Worm (Caenorhabditis elegans) whole organism, L1 larva: Measurements from ENCODE around the gene tir-1.

Experiments used
- C04F5.9 ChIP-seq: sonication (generic microtip); optimal IDR thresholded peaks from 2 replicates; lab custom pipeline; 2016; ENCODE audit warnings: missing genetic modification characterization, missing compliant biosample characterization
- C16A3.4 ChIP-seq: fragments of 150-350 bp; optimal IDR thresholded peaks from 2 replicates; lab custom pipeline; 2014; ENCODE audit warnings: missing biosample characterization, missing genetic modification characterization
- F16B12.6 ChIP-seq: fragments of 150-350 bp; optimal IDR thresholded peaks from 2 replicates; lab custom pipeline; 2014; ENCODE audit warnings: missing biosample characterization, missing genetic modification characterization
- Y116A8C.19 ChIP-seq: sonication (generic microtip); optimal IDR thresholded peaks from 2 replicates; lab custom pipeline; 2016; ENCODE audit warnings: missing compliant biosample characterization, missing genetic modification characterization, borderline replicate concordance
- alr-1 ChIP-seq: fragments of 200-800 bp; sonication (Bioruptor generic); optimal IDR thresholded peaks from 2 replicates; lab custom pipeline; 2018; ENCODE audit warnings: borderline replicate concordance, mild to moderate bottlenecking, missing genetic modification characterization, missing compliant biosample characterization
- ama-1 ChIP-seq: fragments of 150-350 bp; optimal IDR thresholded peaks from 2 replicates; lab custom pipeline; 2014
- blmp-1 ChIP-seq: fragments of 150-350 bp; optimal IDR thresholded peaks from 2 replicates; lab custom pipeline; 2014; ENCODE audit warnings: missing biosample characterization, missing genetic modification characterization
- ceh-8 ChIP-seq: fragments of 200-800 bp; sonication (Bioruptor generic); optimal IDR thresholded peaks from 2 replicates; lab custom pipeline; 2018; ENCODE audit warnings: mild to moderate bottlenecking, missing genetic modification characterization, moderate library complexity, missing compliant biosample characterization
- ceh-88 ChIP-seq: fragments of 200-800 bp; sonication (Bioruptor generic); IDR thresholded peaks from 2 replicates; pipeline ENCODE4 v1.3.6; 2022; ENCODE audit warnings: missing genetic modification characterization, missing compliant biosample characterization
- ceh-90 ChIP-seq: sonication (generic microtip); optimal IDR thresholded peaks from 2 replicates; lab custom pipeline; 2016; ENCODE audit warnings: missing genetic modification characterization, missing compliant biosample characterization
- ces-1 ChIP-seq: fragments of 150-350 bp; optimal IDR thresholded peaks from 2 replicates; lab custom pipeline; 2014; ENCODE audit warnings: missing biosample characterization, missing genetic modification reagents, missing genetic modification characterization
- dpl-1 ChIP-seq, 3 experiments: fragments of 150-350 bp in 2 of 3; sonication (generic microtip) in 1 of 3; optimal IDR thresholded peaks; 2 replicates each; lab custom pipeline; 2014 to 2017; ENCODE audit warnings: missing biosample characterization in 3 of 3, missing genetic modification characterization in 3 of 3, missing genetic modification reagents in 3 of 3
- dsc-1 ChIP-seq: sonication (generic microtip); optimal IDR thresholded peaks from 2 replicates; lab custom pipeline; 2016; ENCODE audit warnings: mild to moderate bottlenecking, missing genetic modification characterization, missing compliant biosample characterization
- efl-1 ChIP-seq, 4 experiments: fragments of 150-350 bp; optimal IDR thresholded peaks in 3 of 4; peaks in 1 of 4; 1 replicate in 1 of 4; 2 replicates in 3 of 4; lab custom pipeline; 2014; ENCODE audit warnings: missing biosample characterization in 2 of 4, missing genetic modification characterization in 2 of 4, missing genetic modification reagents in 2 of 4
- egl-13 ChIP-seq: sonication (generic microtip); optimal IDR thresholded peaks from 2 replicates; lab custom pipeline; 2016; ENCODE audit warnings: missing genotype, missing genetic modification reagents, missing genetic modification characterization, missing compliant biosample characterization
- egl-27 ChIP-seq, 2 experiments: fragments of 150-350 bp in 1 of 2; sonication (generic microtip); optimal IDR thresholded peaks; 3 replicates each; lab custom pipeline; 2017 to 2018; ENCODE audit warnings: missing biosample characterization in 2 of 2, missing genetic modification characterization in 2 of 2, missing genetic modification reagents in 2 of 2
- elt-2 ChIP-seq: sonication (generic microtip); optimal IDR thresholded peaks from 2 replicates; lab custom pipeline; 2016; ENCODE audit warnings: missing genetic modification characterization, mild to moderate bottlenecking, inconsistent platforms, missing compliant biosample characterization, missing genetic modification reagents
- elt-3 ChIP-seq, 6 experiments: fragments of 150-350 bp in 1 of 6; sonication (generic microtip); optimal IDR thresholded peaks; 2 replicates each; lab custom pipeline; 2017 to 2018; ENCODE audit warnings: missing biosample characterization in 6 of 6, missing genetic modification characterization in 6 of 6, inconsistent platforms in 1 of 6
- fkh-10 ChIP-seq: sonication (generic microtip); optimal IDR thresholded peaks from 2 replicates; lab custom pipeline; 2017; ENCODE audit warnings: missing biosample characterization, missing genetic modification reagents, missing genetic modification characterization
- fkh-8 ChIP-seq: sonication (generic microtip); optimal IDR thresholded peaks from 2 replicates; lab custom pipeline; 2016; ENCODE audit warnings: mild to moderate bottlenecking, missing genetic modification characterization, missing compliant biosample characterization
- hlh-17 ChIP-seq: fragments of 200-800 bp; sonication (Bioruptor generic); optimal IDR thresholded peaks from 2 replicates; lab custom pipeline; 2018; ENCODE audit warnings: missing genetic modification characterization, mild to moderate bottlenecking, missing compliant biosample characterization, moderate library complexity, borderline replicate concordance
- hlh-4 ChIP-seq: sonication (generic microtip); optimal IDR thresholded peaks from 2 replicates; lab custom pipeline; 2016; ENCODE audit warnings: mild to moderate bottlenecking, missing genetic modification characterization, missing compliant biosample characterization
- jun-1 ChIP-seq: fragments of 150-350 bp; optimal IDR thresholded peaks from 2 replicates; lab custom pipeline; 2014; ENCODE audit warnings: missing biosample characterization, missing genetic modification reagents, missing genetic modification characterization
- lin-35 ChIP-seq, 2 experiments: fragments of 150-350 bp; optimal IDR thresholded peaks; 2 replicates each; lab custom pipeline; 2014; ENCODE audit warnings: missing biosample characterization in 2 of 2, missing genetic modification characterization in 2 of 2, missing genetic modification reagents in 2 of 2
- mab-9 ChIP-seq: fragments of 200-800 bp; sonication (Bioruptor generic); IDR thresholded peaks from 2 replicates; pipeline ENCODE4 v1.3.6; 2022; ENCODE audit warnings: missing genetic modification reagents, missing genetic modification characterization, missing compliant biosample characterization
- nhr-12 ChIP-seq: sonication (generic microtip); optimal IDR thresholded peaks from 2 replicates; lab custom pipeline; 2017; ENCODE audit warnings: missing biosample characterization, missing genetic modification characterization
- nhr-19 ChIP-seq: fragments of 200-800 bp; sonication (Bioruptor generic); conservative IDR thresholded peaks from 2 replicates; pipeline ENCODE4 v1.3.6; 2022; ENCODE audit warnings: missing genetic modification characterization, missing compliant biosample characterization
- nhr-20 ChIP-seq: sonication (generic microtip); optimal IDR thresholded peaks from 2 replicates; lab custom pipeline; 2016; ENCODE audit warnings: mild to moderate bottlenecking, missing genetic modification characterization, missing compliant biosample characterization
- nhr-28 ChIP-seq: fragments of 150-350 bp; optimal IDR thresholded peaks from 2 replicates; lab custom pipeline; 2014; ENCODE audit warnings: missing biosample characterization, missing genetic modification characterization
- nhr-71 ChIP-seq: sonication (generic microtip); optimal IDR thresholded peaks from 2 replicates; lab custom pipeline; 2016; ENCODE audit warnings: mild to moderate bottlenecking, missing genetic modification characterization, moderate library complexity, missing compliant biosample characterization
- nhr-77 ChIP-seq: fragments of 150-350 bp; optimal IDR thresholded peaks from 2 replicates; lab custom pipeline; 2014; ENCODE audit warnings: missing biosample characterization, missing genetic modification characterization
- nhr-84 ChIP-seq: sonication (generic microtip); optimal IDR thresholded peaks from 2 replicates; lab custom pipeline; 2017; ENCODE audit warnings: missing biosample characterization, missing genetic modification characterization
- nhr-90 ChIP-seq: sonication (generic microtip); optimal IDR thresholded peaks from 2 replicates; lab custom pipeline; 2016; ENCODE audit warnings: mild to moderate bottlenecking, missing genetic modification characterization, missing compliant biosample characterization; ENCODE audit not compliant: poor library complexity
- pag-3 ChIP-seq: sonication (generic microtip); optimal IDR thresholded peaks from 2 replicates; lab custom pipeline; 2017; ENCODE audit warnings: missing genetic modification characterization, mild to moderate bottlenecking, missing compliant biosample characterization, antibody characterized with exemption, borderline replicate concordance; ENCODE audit not compliant: insufficient read depth
- pqm-1 ChIP-seq: sonication (generic microtip); optimal IDR thresholded peaks from 3 replicates; lab custom pipeline; 2017; ENCODE audit warnings: missing biosample characterization, missing genetic modification characterization
- snpc-4 ChIP-seq: fragments of 150-350 bp; optimal IDR thresholded peaks from 2 replicates; lab custom pipeline; 2014; ENCODE audit warnings: missing biosample characterization, missing genetic modification characterization
- snu-23 ChIP-seq: sonication (generic microtip); optimal IDR thresholded peaks from 2 replicates; lab custom pipeline; 2016; ENCODE audit warnings: missing genetic modification characterization, missing compliant biosample characterization
- sox-4 ChIP-seq: sonication (generic microtip); optimal IDR thresholded peaks from 2 replicates; lab custom pipeline; 2016; ENCODE audit warnings: missing genetic modification characterization, missing compliant biosample characterization
- sptf-1 ChIP-seq: fragments of 150-350 bp; optimal IDR thresholded peaks from 2 replicates; lab custom pipeline; 2014; ENCODE audit warnings: missing biosample characterization, missing genetic modification characterization
- sup-37 ChIP-seq: fragments of 200-800 bp; sonication (Bioruptor generic); optimal IDR thresholded peaks from 2 replicates; lab custom pipeline; 2018; ENCODE audit warnings: mild to moderate bottlenecking, missing genetic modification characterization, missing compliant biosample characterization
- swsn-7 ChIP-seq: sonication (generic microtip); optimal IDR thresholded peaks from 2 replicates; lab custom pipeline; 2016; ENCODE audit warnings: missing genetic modification characterization, missing compliant biosample characterization
- tbx-2 ChIP-seq: sonication (generic microtip); optimal IDR thresholded peaks from 2 replicates; lab custom pipeline; 2016; ENCODE audit warnings: missing genetic modification characterization, missing compliant biosample characterization
- tlp-1 ChIP-seq: fragments of 150-350 bp; optimal IDR thresholded peaks from 2 replicates; lab custom pipeline; 2014; ENCODE audit warnings: missing biosample characterization, missing genetic modification characterization
- unc-130 ChIP-seq: fragments of 150-350 bp; optimal IDR thresholded peaks from 2 replicates; lab custom pipeline; 2017; ENCODE audit warnings: missing biosample characterization, missing genetic modification characterization, inconsistent platforms
- unc-30 ChIP-seq: sonication (generic microtip); optimal IDR thresholded peaks from 2 replicates; lab custom pipeline; 2017; ENCODE audit warnings: missing biosample characterization, missing genetic modification characterization
- unc-86 ChIP-seq: sonication (generic microtip); optimal IDR thresholded peaks from 2 replicates; lab custom pipeline; 2016; ENCODE audit warnings: missing genetic modification characterization, missing compliant biosample characterization
- xbp-1 ChIP-seq: sonication (generic microtip); optimal IDR thresholded peaks from 2 replicates; lab custom pipeline; 2016; ENCODE audit warnings: missing genetic modification characterization, missing compliant biosample characterization
- zag-1 ChIP-seq: fragments of 150-350 bp; optimal IDR thresholded peaks from 2 replicates; lab custom pipeline; 2014; ENCODE audit warnings: missing biosample characterization, missing genetic modification characterization
- zip-4 ChIP-seq: fragments of 200-800 bp; sonication (Bioruptor generic); optimal IDR thresholded peaks from 2 replicates; lab custom pipeline; 2018; ENCODE audit warnings: mild to moderate bottlenecking, missing genetic modification characterization, moderate library complexity, missing compliant biosample characterization
- ztf-11 ChIP-seq, 2 experiments: sonication (generic microtip); optimal IDR thresholded peaks; 2 replicates each; lab custom pipeline; 2016 to 2017; ENCODE audit warnings: missing genetic modification characterization in 2 of 2, missing biosample characterization in 1 of 2, missing compliant biosample characterization in 1 of 2

Gene tir-1

DNA sequence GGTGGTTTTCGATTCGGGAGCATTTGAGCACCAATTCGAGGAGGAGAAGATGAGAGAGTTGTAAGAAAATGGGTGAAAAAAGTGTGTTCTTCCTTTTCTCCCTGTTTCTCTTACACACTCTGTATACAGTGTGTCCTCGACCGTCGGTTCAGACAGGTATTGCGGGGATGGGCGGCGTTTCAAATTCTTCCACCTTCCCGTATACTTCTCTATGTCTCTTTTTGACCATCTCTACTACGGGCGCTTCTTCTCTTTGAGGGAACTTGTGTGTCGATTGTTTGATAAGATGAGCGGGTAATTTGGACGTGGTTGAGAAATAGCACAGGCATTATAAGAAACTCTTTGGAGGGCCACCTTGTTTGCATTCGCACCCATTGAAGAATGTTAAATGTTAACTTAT is 13.9 kb downstream of the tir-1 start (continued):
- TF ChIP-seq swsn-7 (no peak), nhr-84 (tag; lab: Kevin White, UChicago) (no peak), egl-27 (tag; optimal IDR thresholded peaks at IDR 0.05; lab: Kevin White, UChicago) (no peak), sptf-1 (no peak), nhr-90 (tag; lab: Kevin White, UChicago) (no peak), C16A3.4 (tag; lab: Kevin White, UChicago) (no peak), nhr-19 (no peak), nhr-28 (tag; lab: Kevin White, UChicago) (no peak), blmp-1 (peak; percentile 37), fkh-8 (tag; lab: Kevin White, UChicago) (no peak), pqm-1 (tag; lab: Kevin White, UChicago) (peak; percentile 59), C04F5.9 (tag; lab: Kevin White, UChicago) (no peak), snpc-4 (tag; lab: Kevin White, UChicago) (no peak), nhr-71 (tag; lab: Kevin White, UChicago) (no peak), unc-86 (tag; lab: Kevin White, UChicago) (no peak), lin-35 (GFP tag; optimal IDR thresholded peaks at IDR 0.05; lab: Kevin White, UChicago) (peak; percentile 44 to 50), tbx-2 (tag; lab: Kevin White, UChicago) (no peak), sox-4 (tag; lab: Kevin White, UChicago) (no peak), ztf-11 (tag; optimal IDR thresholded peaks at IDR 0.05; lab: Kevin White, UChicago) (no peak), zag-1 (tag; lab: Kevin White, UChicago) (no peak), dpl-1 (GFP tag; optimal IDR thresholded peaks at IDR 0.05; lab: Kevin White, UChicago) (peak in 1 of 3 experiments; percentile 49), egl-13 (tag; lab: Kevin White, UChicago) (no peak), ceh-90 (no peak), hlh-4 (tag; lab: Kevin White, UChicago) (no peak), nhr-20 (tag; lab: Kevin White, UChicago) (peak; percentile 24), Y116A8C.19 (tag; lab: Kevin White, UChicago) (no peak), dsc-1 (tag; lab: Kevin White, UChicago) (no peak), fkh-10 (GFP tag; lab: Kevin White, UChicago) (no peak), xbp-1 (no peak), jun-1 (tag; lab: Kevin White, UChicago) (peak; percentile 15), hlh-17 (no peak), snu-23 (no peak), zip-4 (GFP tag; lab: Kevin White, UChicago) (no peak), F16B12.6 (tag; lab: Kevin White, UChicago) (no peak), efl-1 (optimal IDR thresholded peaks at IDR 0.05; lab: Kevin White, UChicago) (no peak), efl-1 (GFP tag; optimal IDR thresholded peaks at IDR 0.05 in 1 of 2; lab: Kevin White, UChicago) (peak; percentile 48 to 94), unc-130 (tag; lab: Kevin White, UChicago) (no peak), elt-2 (tag; lab: Kevin White, UChicago) (peak; percentile 29), nhr-77 (tag; lab: Kevin White, UChicago) (peak; percentile 10), ces-1 (no peak), mab-9 (GFP tag; lab: Robert Waterston, UW) (no peak), unc-30 (tag; lab: Kevin White, UChicago) (no peak), elt-3 (tag; optimal IDR thresholded peaks at IDR 0.05; lab: Kevin White, UChicago) (no peak), alr-1 (tag; lab: Kevin White, UChicago) (no peak), tlp-1 (no peak), ceh-88 (GFP tag; lab: Robert Waterston, UW) (no peak), sup-37 (GFP tag; lab: Kevin White, UChicago) (no peak), pag-3 (tag; lab: Kevin White, UChicago) (no peak), nhr-12 (no peak), ama-1 (lab: Kevin White, UChicago) (no peak), ceh-8 (GFP tag; lab: Kevin White, UChicago) (no peak)
